Fruit fly (Drosophila melanogaster) S2 (cell line): ENCODE results near the gene Ent1.

Experiments
- CG8478 ChIP-seq: fragments of >200 bp; optimal IDR thresholded peaks from 2 replicates; lab custom pipeline; 2018
- CTCF ChIP-seq, 2 experiments: fragments of >200 bp; optimal IDR thresholded peaks; 2 replicates each; lab custom pipeline; 2018

- TF ChIP-seq CTCF (optimal IDR thresholded peaks at IDR 0.05; lab: Kevin White, UChicago) (no peak), CG8478 (lab: Kevin White, UChicago) (no peak)
Observed at dm6 chr2L:321148-321547, 36.5 kb downstream of the Ent1 start, which contains the start of gene CG11911.
